Worm (Caenorhabditis elegans): Measurements from ENCODE around the gene W06G6.9.

DNA sequence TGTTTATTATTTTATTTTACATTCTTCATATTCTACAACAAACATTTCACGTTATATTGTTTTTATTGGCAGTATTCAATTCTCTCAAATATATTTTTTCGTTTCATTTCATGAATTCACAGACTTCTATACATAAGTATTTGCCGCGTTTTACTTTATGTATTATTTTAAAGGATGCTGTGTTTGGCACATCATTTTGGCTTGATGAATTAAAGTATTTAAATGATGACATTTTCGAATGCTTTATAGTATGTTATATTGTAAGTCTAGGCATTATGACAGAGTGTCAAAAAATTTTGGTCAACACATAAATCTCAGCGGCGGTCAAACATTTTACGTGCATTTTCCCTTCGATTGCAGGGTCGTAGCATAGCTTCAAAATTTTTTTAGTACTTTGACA lies 49.2 kb upstream of the W06G6.9 start:
- TF ChIP-seq cnd-1 (tag; optimal IDR thresholded peaks at IDR 0.05) (no peak), elt-3 (tag; optimal IDR thresholded peaks at IDR 0.05) (no peak), pha-4 (tag; optimal IDR thresholded peaks at IDR 0.05) (no peak), sem-2 (GFP tag; optimal IDR thresholded peaks at IDR 0.05) (no peak), snpc-4 (tag; optimal IDR thresholded peaks at IDR 0.05) (no peak), ztf-11 (tag; optimal IDR thresholded peaks at IDR 0.05) (no peak), unc-62 (GFP tag; optimal IDR thresholded peaks at IDR 0.05) (no peak), nhr-12 (tag; optimal IDR thresholded peaks at IDR 0.05) (no peak), drap-1 (GFP tag; optimal IDR thresholded peaks at IDR 0.05) (no peak), lsy-2 (tag; optimal IDR thresholded peaks at IDR 0.05) (no peak), ces-1 (GFP tag; optimal IDR thresholded peaks at IDR 0.05) (no peak), elt-1 (tag; optimal IDR thresholded peaks at IDR 0.05; ENCODE audit: borderline replicate concordance, insufficient read depth) (no peak), nhr-237 (tag; optimal IDR thresholded peaks at IDR 0.05) (no peak)

All from whole organism, mixed stage, embryonic.